Worm (Caenorhabditis elegans) whole organism, L1 larva: ENCODE results near the gene F59B10.2.
A peak's percentile ranks its signal among the peaks of the same experiment; 100 is the strongest.

ENCODE experiments used
- C04F5.9 ChIP-seq: sonication (generic microtip); optimal IDR thresholded peaks from 2 replicates; lab custom pipeline; 2016; ENCODE audit warnings: missing genetic modification characterization, missing compliant biosample characterization
- C34B4.2 ChIP-seq: sonication (generic microtip); optimal IDR thresholded peaks from 2 replicates; lab custom pipeline; 2017; ENCODE audit warnings: mild to moderate bottlenecking, missing genetic modification characterization, missing compliant biosample characterization
- F16B12.6 ChIP-seq: fragments of 150-350 bp; optimal IDR thresholded peaks from 2 replicates; lab custom pipeline; 2014; ENCODE audit warnings: missing biosample characterization, missing genetic modification characterization
- Y116A8C.19 ChIP-seq: sonication (generic microtip); optimal IDR thresholded peaks from 2 replicates; lab custom pipeline; 2016; ENCODE audit warnings: missing compliant biosample characterization, missing genetic modification characterization, borderline replicate concordance
- alr-1 ChIP-seq: fragments of 200-800 bp; sonication (Bioruptor generic); optimal IDR thresholded peaks from 2 replicates; lab custom pipeline; 2018; ENCODE audit warnings: borderline replicate concordance, mild to moderate bottlenecking, missing genetic modification characterization, missing compliant biosample characterization
- aly-2 ChIP-seq: fragments of 150-350 bp; optimal IDR thresholded peaks from 2 replicates; lab custom pipeline; 2014; ENCODE audit warnings: missing biosample characterization, missing genetic modification characterization
- ceh-63 ChIP-seq: fragments of 200-800 bp; sonication (Bioruptor generic); optimal IDR thresholded peaks from 2 replicates; lab custom pipeline; 2018; ENCODE audit warnings: mild to moderate bottlenecking, missing genetic modification characterization, missing compliant biosample characterization
- ceh-8 ChIP-seq: fragments of 200-800 bp; sonication (Bioruptor generic); optimal IDR thresholded peaks from 2 replicates; lab custom pipeline; 2018; ENCODE audit warnings: mild to moderate bottlenecking, missing genetic modification characterization, moderate library complexity, missing compliant biosample characterization
- ceh-90 ChIP-seq: sonication (generic microtip); optimal IDR thresholded peaks from 2 replicates; lab custom pipeline; 2016; ENCODE audit warnings: missing genetic modification characterization, missing compliant biosample characterization
- dsc-1 ChIP-seq: sonication (generic microtip); optimal IDR thresholded peaks from 2 replicates; lab custom pipeline; 2016; ENCODE audit warnings: mild to moderate bottlenecking, missing genetic modification characterization, missing compliant biosample characterization
- efl-3 ChIP-seq: fragments of 200-800 bp; sonication (Bioruptor generic); optimal IDR thresholded peaks from 2 replicates; lab custom pipeline; 2018; ENCODE audit warnings: mild to moderate bottlenecking, missing genetic modification characterization, missing compliant biosample characterization
- egl-13 ChIP-seq: sonication (generic microtip); optimal IDR thresholded peaks from 2 replicates; lab custom pipeline; 2016; ENCODE audit warnings: missing genotype, missing genetic modification reagents, missing genetic modification characterization, missing compliant biosample characterization
- egl-27 ChIP-seq, 2 experiments: fragments of 150-350 bp in 1 of 2; sonication (generic microtip); optimal IDR thresholded peaks; 3 replicates each; lab custom pipeline; 2017 to 2018; ENCODE audit warnings: missing biosample characterization in 2 of 2, missing genetic modification characterization in 2 of 2, missing genetic modification reagents in 2 of 2
- elt-3 ChIP-seq, 6 experiments: fragments of 150-350 bp in 1 of 6; sonication (generic microtip); optimal IDR thresholded peaks; 2 replicates each; lab custom pipeline; 2017 to 2018; ENCODE audit warnings: missing biosample characterization in 6 of 6, missing genetic modification characterization in 6 of 6, inconsistent platforms in 1 of 6
- ets-5 ChIP-seq: fragments of 200-800 bp; sonication (Bioruptor generic); IDR thresholded peaks from 2 replicates; pipeline ENCODE4 v1.3.6; 2022; ENCODE audit warnings: missing genetic modification characterization, missing compliant biosample characterization
- fkh-10 ChIP-seq: sonication (generic microtip); optimal IDR thresholded peaks from 2 replicates; lab custom pipeline; 2017; ENCODE audit warnings: missing biosample characterization, missing genetic modification reagents, missing genetic modification characterization
- fkh-8 ChIP-seq: sonication (generic microtip); optimal IDR thresholded peaks from 2 replicates; lab custom pipeline; 2016; ENCODE audit warnings: mild to moderate bottlenecking, missing genetic modification characterization, missing compliant biosample characterization
- fos-1 ChIP-seq: fragments of 150-350 bp; optimal IDR thresholded peaks from 2 replicates; lab custom pipeline; 2014; ENCODE audit warnings: missing biosample characterization, missing genetic modification characterization
- grh-1 ChIP-seq: fragments of 200-800 bp; sonication (Bioruptor generic); IDR thresholded peaks from 2 replicates; pipeline ENCODE4 v1.3.6; 2022; ENCODE audit warnings: missing genetic modification reagents, missing genetic modification characterization, missing compliant biosample characterization
- hlh-17 ChIP-seq: fragments of 200-800 bp; sonication (Bioruptor generic); optimal IDR thresholded peaks from 2 replicates; lab custom pipeline; 2018; ENCODE audit warnings: missing genetic modification characterization, mild to moderate bottlenecking, missing compliant biosample characterization, moderate library complexity, borderline replicate concordance
- hlh-4 ChIP-seq: sonication (generic microtip); optimal IDR thresholded peaks from 2 replicates; lab custom pipeline; 2016; ENCODE audit warnings: mild to moderate bottlenecking, missing genetic modification characterization, missing compliant biosample characterization
- hpl-2 ChIP-seq: fragments of 150-350 bp; optimal IDR thresholded peaks from 2 replicates; lab custom pipeline; 2014; ENCODE audit warnings: missing biosample characterization, missing genetic modification reagents, missing genetic modification characterization
- irx-1 ChIP-seq: sonication (generic microtip); optimal IDR thresholded peaks from 2 replicates; lab custom pipeline; 2016; ENCODE audit warnings: missing genetic modification characterization, missing compliant biosample characterization
- lin-14 ChIP-seq: fragments of 200-800 bp; sonication (Bioruptor generic); optimal IDR thresholded peaks from 2 replicates; lab custom pipeline; 2018; ENCODE audit warnings: mild to moderate bottlenecking, missing genetic modification characterization, moderate library complexity, missing compliant biosample characterization
- lin-15B ChIP-seq: fragments of 150-350 bp; sonication (generic microtip); optimal IDR thresholded peaks from 3 replicates; lab custom pipeline; 2014; ENCODE audit warnings: missing biosample characterization, missing genetic modification characterization
- lin-35 ChIP-seq, 2 experiments: fragments of 150-350 bp; optimal IDR thresholded peaks; 2 replicates each; lab custom pipeline; 2014; ENCODE audit warnings: missing biosample characterization in 2 of 2, missing genetic modification characterization in 2 of 2, missing genetic modification reagents in 2 of 2
- mab-9 ChIP-seq: fragments of 200-800 bp; sonication (Bioruptor generic); IDR thresholded peaks from 2 replicates; pipeline ENCODE4 v1.3.6; 2022; ENCODE audit warnings: missing genetic modification reagents, missing genetic modification characterization, missing compliant biosample characterization
- nhr-12 ChIP-seq: sonication (generic microtip); optimal IDR thresholded peaks from 2 replicates; lab custom pipeline; 2017; ENCODE audit warnings: missing biosample characterization, missing genetic modification characterization
- nhr-19 ChIP-seq: fragments of 200-800 bp; sonication (Bioruptor generic); conservative IDR thresholded peaks from 2 replicates; pipeline ENCODE4 v1.3.6; 2022; ENCODE audit warnings: missing genetic modification characterization, missing compliant biosample characterization
- nhr-237 ChIP-seq: fragments of 150-350 bp; optimal IDR thresholded peaks from 2 replicates; lab custom pipeline; 2014; ENCODE audit warnings: missing biosample characterization, missing genetic modification characterization
- nhr-28 ChIP-seq: fragments of 150-350 bp; optimal IDR thresholded peaks from 2 replicates; lab custom pipeline; 2014; ENCODE audit warnings: missing biosample characterization, missing genetic modification characterization
- nhr-71 ChIP-seq: sonication (generic microtip); optimal IDR thresholded peaks from 2 replicates; lab custom pipeline; 2016; ENCODE audit warnings: mild to moderate bottlenecking, missing genetic modification characterization, moderate library complexity, missing compliant biosample characterization
- nhr-85 ChIP-seq: sonication (generic microtip); peaks from one replicate; lab custom pipeline; 2016; ENCODE audit warnings: missing genetic modification characterization, inconsistent platforms, missing compliant biosample characterization
- pqm-1 ChIP-seq: sonication (generic microtip); optimal IDR thresholded peaks from 3 replicates; lab custom pipeline; 2017; ENCODE audit warnings: missing biosample characterization, missing genetic modification characterization
- rnt-1 ChIP-seq: sonication (generic microtip); optimal IDR thresholded peaks from 2 replicates; lab custom pipeline; 2016; ENCODE audit warnings: mild to moderate bottlenecking, missing genetic modification characterization, moderate library complexity, missing compliant biosample characterization
- snpc-4 ChIP-seq: fragments of 150-350 bp; optimal IDR thresholded peaks from 2 replicates; lab custom pipeline; 2014; ENCODE audit warnings: missing biosample characterization, missing genetic modification characterization
- sox-4 ChIP-seq: sonication (generic microtip); optimal IDR thresholded peaks from 2 replicates; lab custom pipeline; 2016; ENCODE audit warnings: missing genetic modification characterization, missing compliant biosample characterization
- tbx-2 ChIP-seq: sonication (generic microtip); optimal IDR thresholded peaks from 2 replicates; lab custom pipeline; 2016; ENCODE audit warnings: missing genetic modification characterization, missing compliant biosample characterization
- vab-15 ChIP-seq: sonication (generic microtip); optimal IDR thresholded peaks from 2 replicates; lab custom pipeline; 2017; ENCODE audit warnings: missing genotype, mild to moderate bottlenecking, missing genetic modification characterization, missing compliant biosample characterization
- xbp-1 ChIP-seq: sonication (generic microtip); optimal IDR thresholded peaks from 2 replicates; lab custom pipeline; 2016; ENCODE audit warnings: missing genetic modification characterization, missing compliant biosample characterization
- zag-1 ChIP-seq: fragments of 150-350 bp; optimal IDR thresholded peaks from 2 replicates; lab custom pipeline; 2014; ENCODE audit warnings: missing biosample characterization, missing genetic modification characterization
- zip-4 ChIP-seq: fragments of 200-800 bp; sonication (Bioruptor generic); optimal IDR thresholded peaks from 2 replicates; lab custom pipeline; 2018; ENCODE audit warnings: mild to moderate bottlenecking, missing genetic modification characterization, moderate library complexity, missing compliant biosample characterization
- ztf-11 ChIP-seq, 2 experiments: sonication (generic microtip); optimal IDR thresholded peaks; 2 replicates each; lab custom pipeline; 2016 to 2017; ENCODE audit warnings: missing genetic modification characterization in 2 of 2, missing biosample characterization in 1 of 2, missing compliant biosample characterization in 1 of 2

The F59B10.2 gene

DNA sequence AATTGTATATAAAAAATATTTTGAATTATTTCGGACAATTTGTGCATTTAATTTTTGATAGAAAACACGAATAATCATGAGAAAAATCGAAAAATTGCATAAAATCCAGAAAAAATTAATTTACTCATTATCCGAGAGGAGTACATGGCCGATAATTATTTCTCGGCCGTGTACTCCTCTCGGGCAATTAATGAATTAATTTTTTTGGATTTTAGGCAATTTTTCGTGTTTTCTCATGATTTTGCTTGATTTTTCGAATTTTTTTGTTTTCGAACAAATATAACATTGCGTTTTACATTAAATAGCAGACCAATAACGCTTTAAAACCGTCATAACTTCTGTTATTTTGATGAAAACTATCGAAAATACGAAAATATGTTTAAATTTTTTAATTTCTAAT, 28.3 kb upstream of the F59B10.2 start (continued):
- TF ChIP-seq vab-15 (tag; lab: Kevin White, UChicago) (no peak), ets-5 (GFP tag; lab: Robert Waterston, UW) (no peak), C34B4.2 (tag; lab: Kevin White, UChicago) (no peak), F16B12.6 (tag; lab: Kevin White, UChicago) (peak; percentile 36), nhr-237 (tag; lab: Kevin White, UChicago) (no peak), sox-4 (tag; lab: Kevin White, UChicago) (peak; percentile 82), lin-15B (tag; lab: Kevin White, UChicago) (no peak), Y116A8C.19 (peak; percentile 56), nhr-28 (tag; lab: Kevin White, UChicago) (no peak), tbx-2 (peak; percentile 88), hpl-2 (GFP tag; lab: Kevin White, UChicago) (no peak), efl-3 (peak; percentile 56), grh-1 (GFP tag; lab: Robert Waterston, UW) (peak; percentile 52; the same call in 1 of the 2 replicates), nhr-19 (peak; percentile 78), pqm-1 (tag; lab: Kevin White, UChicago) (no peak), mab-9 (GFP tag; lab: Robert Waterston, UW) (peak; percentile 77; the same call in 1 of the 2 replicates), ceh-90 (peak; percentile 89), egl-13 (peak; percentile 80), fkh-8 (tag; lab: Kevin White, UChicago) (peak; percentile 51), nhr-12 (tag; lab: Kevin White, UChicago) (no peak), zip-4 (GFP tag; lab: Kevin White, UChicago) (peak; percentile 40), fkh-10 (GFP tag; lab: Kevin White, UChicago) (no peak), nhr-85 (tag; lab: Kevin White, UChicago) (peak; percentile 93), nhr-71 (tag; lab: Kevin White, UChicago) (peak; percentile 87), ztf-11 (tag; optimal IDR thresholded peaks at IDR 0.05; lab: Kevin White, UChicago) (peak in 1 of 2 experiments; percentile 94), fos-1 (peak; percentile 37), xbp-1 (peak; percentile 81), ceh-8 (GFP tag; lab: Kevin White, UChicago) (peak; percentile 81), alr-1 (tag; lab: Kevin White, UChicago) (no peak), C04F5.9 (peak; percentile 88), ceh-63 (GFP tag; lab: Kevin White, UChicago) (no peak), egl-27 (tag; optimal IDR thresholded peaks at IDR 0.05; lab: Kevin White, UChicago) (no peak), aly-2 (tag; lab: Kevin White, UChicago) (no peak), irx-1 (tag; lab: Kevin White, UChicago) (peak; percentile 94), snpc-4 (peak; percentile 19)
- TF ChIP-seq, all 84 proteins: peak for 51

DNA sequence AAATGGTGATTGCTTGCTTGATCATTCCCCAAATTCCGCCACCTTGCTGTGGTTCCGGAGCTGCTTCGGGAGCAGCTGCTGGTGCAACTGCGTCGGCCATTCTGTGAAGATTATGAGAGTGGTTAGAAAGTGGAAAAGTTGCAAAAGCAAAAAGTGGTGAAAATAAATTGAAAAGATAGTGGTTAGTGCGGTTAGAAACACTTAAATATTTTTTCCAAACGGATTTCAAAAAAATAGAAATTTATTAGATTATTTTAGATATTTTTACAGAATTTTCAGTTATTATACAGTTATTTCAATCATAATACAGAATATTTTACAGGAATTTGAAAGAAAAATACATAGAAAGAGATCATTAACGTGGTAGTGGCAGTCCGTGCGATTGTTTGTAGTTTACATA, 27.9 kb upstream of the F59B10.2 start, which contains the start of gene R166.2:
Gene R166.2 (minus strand): TSS at position 101 of the 400 bp plus-strand sequence.
- TF ChIP-seq hlh-4 (tag; lab: Kevin White, UChicago) (no peak), zag-1 (tag; lab: Kevin White, UChicago) (no peak), Y116A8C.19 (no peak), hlh-17 (no peak), elt-3 (tag; optimal IDR thresholded peaks at IDR 0.05; lab: Kevin White, UChicago) (no peak), egl-27 (tag; optimal IDR thresholded peaks at IDR 0.05; lab: Kevin White, UChicago) (no peak), sox-4 (tag; lab: Kevin White, UChicago) (no peak), nhr-237 (tag; lab: Kevin White, UChicago) (no peak), alr-1 (tag; lab: Kevin White, UChicago) (no peak), rnt-1 (tag; lab: Kevin White, UChicago) (no peak), lin-14 (GFP tag; lab: Kevin White, UChicago) (no peak), dsc-1 (tag; lab: Kevin White, UChicago) (no peak), ceh-90 (no peak), xbp-1 (no peak), nhr-12 (tag; lab: Kevin White, UChicago) (no peak), nhr-71 (tag; lab: Kevin White, UChicago) (no peak), C34B4.2 (tag; lab: Kevin White, UChicago) (no peak), lin-35 (GFP tag; optimal IDR thresholded peaks at IDR 0.05; lab: Kevin White, UChicago) (no peak)
